Fruit fly (Drosophila melanogaster) S2 (cell line): ENCODE data around the gene CG12003.

Experiments
- CG8478 ChIP-seq: fragments of >200 bp; optimal IDR thresholded peaks from 2 replicates; lab custom pipeline; 2018
- CTCF ChIP-seq, 2 experiments: fragments of >200 bp; optimal IDR thresholded peaks; 2 replicates each; lab custom pipeline; 2018

Gene CG12003

DNA sequence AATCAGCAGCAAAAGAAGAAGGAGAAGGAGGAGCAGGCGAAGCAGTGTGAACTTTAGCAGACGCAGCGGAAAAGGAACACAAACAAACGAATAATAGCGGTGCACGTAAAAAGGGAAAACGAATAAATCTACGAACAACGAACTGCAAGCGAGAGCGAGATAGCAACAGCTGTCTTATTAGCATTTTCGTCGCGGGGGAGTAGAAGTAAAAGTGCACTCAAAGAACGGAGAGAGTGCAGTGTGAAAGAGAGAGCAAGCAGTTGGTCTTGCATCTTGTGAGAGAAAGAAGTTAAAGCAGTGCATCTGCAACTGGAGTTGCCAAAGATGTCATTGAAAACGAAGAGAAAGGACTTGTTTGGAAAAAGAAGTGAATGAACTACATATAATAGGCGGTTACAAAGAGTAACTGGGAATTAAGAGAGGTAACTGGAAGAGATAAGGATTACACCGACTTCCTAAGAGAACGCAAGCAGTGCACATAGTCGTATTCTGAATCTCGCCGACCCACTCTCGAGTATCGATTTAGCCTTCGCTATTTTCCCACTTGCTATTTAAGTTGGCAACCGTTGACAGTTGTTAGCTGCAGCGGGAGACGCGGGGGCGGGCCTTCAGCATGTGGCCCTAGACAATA is 27.7 kb downstream of the CG12003 start:
- TF ChIP-seq CG8478 (lab: Kevin White, UChicago), result no peak
- TF ChIP-seq CTCF (optimal IDR thresholded peaks at IDR 0.05; lab: Kevin White, UChicago), result no peak

DNA sequence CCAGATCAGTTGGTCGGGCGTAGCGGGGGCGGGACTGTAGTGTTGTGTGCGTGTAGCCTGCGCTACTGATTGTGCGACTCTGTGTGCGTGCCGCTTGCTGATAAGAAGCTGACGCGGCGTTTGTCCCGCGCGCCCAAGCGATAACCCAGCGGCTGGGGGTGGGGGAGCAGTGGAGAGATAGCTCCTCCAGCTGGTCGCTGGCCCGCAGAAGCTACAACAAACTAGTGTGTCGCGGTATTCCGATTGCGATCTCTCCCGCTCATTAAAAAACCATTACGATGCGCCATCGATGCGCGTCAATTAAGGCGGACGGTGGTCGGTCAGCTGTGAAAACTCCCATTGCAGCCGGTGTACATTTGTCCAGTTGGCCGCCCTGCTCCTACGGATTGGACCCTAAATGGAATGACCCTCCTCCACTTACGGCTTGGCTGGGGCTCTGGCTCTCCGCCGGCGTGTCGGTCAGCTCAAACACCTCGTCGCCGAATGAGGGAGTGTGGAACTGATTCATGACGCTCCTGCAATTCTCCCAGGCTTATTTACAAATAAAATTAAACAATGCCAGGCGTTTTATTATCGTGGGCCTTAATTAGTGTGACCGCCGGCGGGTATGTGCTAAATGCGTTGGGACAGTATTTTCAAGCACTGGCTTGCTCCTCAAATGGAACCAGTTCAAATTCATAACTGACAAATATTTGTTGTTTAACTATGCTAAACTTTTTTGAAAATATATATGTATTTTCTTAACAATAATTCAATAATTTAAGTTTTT is 37.1 kb downstream of the CG12003 start, which contains the start of gene CG12104:
CG12104 (minus strand) TSS at position 611 of the 769 bp plus-strand sequence.
- TF ChIP-seq CTCF (optimal IDR thresholded peaks at IDR 0.05; lab: Kevin White, UChicago), result no peak
- TF ChIP-seq CG8478 (lab: Kevin White, UChicago), result no peak

DNA sequence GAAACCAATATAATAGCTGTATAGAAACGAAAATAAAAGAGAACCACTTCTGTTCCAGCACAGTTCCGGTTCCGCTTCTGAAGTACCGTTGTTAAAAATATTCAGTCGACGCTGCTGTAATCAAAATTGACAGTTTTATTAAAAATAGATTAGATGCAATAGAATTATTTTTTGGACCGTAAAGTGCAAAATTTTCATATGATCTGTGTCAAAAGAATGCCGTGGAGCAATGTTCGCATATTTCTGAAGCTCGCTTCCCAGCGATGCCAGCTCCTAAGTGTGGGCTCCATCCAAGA is 37.6 kb downstream of the CG12003 start, which contains the start of the genes CG18170 and CG33791:
CG18170 (plus strand) TSS at position 122 of the 296 bp plus-strand sequence.
CG33791 (plus strand) TSS at position 122 of the 296 bp plus-strand sequence.
- TF ChIP-seq CTCF (optimal IDR thresholded peaks at IDR 0.05; lab: Kevin White, UChicago) (no peak), CG8478 (lab: Kevin White, UChicago) (no peak)

DNA sequence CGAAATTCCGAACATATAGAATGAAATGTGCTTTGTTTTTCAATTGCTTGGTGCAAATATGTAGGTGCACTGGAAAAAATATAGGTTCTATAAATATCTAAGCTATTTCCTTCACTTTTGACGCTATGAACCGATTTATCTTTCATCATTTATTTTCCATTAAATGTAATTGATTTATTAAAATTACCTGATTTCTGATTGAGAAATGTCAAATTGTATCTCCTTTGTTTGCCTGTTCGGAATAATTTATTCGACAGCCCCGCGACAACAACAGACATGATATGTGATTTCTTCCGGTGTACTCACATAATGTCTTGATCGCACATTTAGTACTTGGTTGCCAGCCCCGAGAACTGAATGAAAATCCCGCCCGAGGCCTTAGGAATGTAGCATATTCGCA is 44.4 kb downstream of the CG12003 start:
- TF ChIP-seq CTCF (optimal IDR thresholded peaks at IDR 0.05; lab: Kevin White, UChicago) (no peak), CG8478 (lab: Kevin White, UChicago) (no peak)

DNA sequence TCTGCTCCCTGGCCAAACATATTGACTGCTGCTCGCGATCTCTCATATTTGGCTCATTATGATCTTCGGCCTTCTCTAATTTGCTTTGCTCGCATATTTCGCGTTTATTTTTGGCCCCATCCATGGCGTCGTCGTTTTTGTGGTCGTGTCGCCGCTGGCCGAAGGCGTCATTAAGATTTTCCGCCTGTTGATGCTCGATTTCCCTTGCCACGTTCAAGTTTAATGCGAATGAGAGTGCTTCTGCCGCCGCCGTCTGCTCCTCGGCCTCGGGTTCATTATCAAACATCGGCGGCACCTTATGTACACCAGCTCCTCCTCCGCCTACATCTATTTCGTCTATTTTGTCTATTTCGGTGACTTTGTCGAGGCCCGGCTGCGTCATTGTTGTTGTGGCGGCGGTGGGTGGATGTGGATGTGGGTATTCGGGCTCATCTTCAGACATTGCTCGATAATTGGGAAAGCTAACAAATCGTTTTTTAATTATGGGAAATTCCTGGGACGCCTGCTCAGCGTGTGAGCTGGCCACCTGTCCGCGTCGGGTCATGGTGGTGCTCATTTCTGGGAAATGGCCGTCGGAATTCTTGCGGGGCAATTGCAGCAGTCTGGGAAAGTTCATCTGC is 49.4 kb downstream of the CG12003 start:
- no peak for TF ChIP-seq CG8478 (lab: Kevin White, UChicago)
- no peak for TF ChIP-seq CTCF (optimal IDR thresholded peaks at IDR 0.05; lab: Kevin White, UChicago)

DNA sequence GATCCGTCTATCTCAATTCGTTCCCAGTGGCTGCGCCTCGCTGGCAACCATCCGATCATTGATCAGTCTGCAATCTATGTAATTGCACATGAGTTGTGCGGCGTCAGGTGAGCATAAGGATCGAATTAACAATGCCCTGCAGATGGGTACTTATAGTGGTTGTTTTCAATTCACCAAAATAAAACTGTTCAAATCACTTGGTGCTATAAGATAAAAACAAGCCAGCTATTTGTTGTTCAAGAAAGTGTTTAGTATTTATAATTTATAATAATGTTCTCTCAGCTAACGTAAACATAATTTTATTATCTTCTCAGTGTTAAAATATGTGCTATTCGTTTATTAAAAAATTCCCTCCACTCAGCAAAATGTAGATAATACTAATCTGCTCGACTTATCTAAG is 50.5 kb downstream of the CG12003 start, which contains the start of gene CG12105:
CG12105 (minus strand) TSS at position 101 of the 400 bp plus-strand sequence.
- TF ChIP-seq CG8478 (lab: Kevin White, UChicago), result no peak
- no peak for TF ChIP-seq CTCF (optimal IDR thresholded peaks at IDR 0.05; lab: Kevin White, UChicago)
